Fruit fly (Drosophila melanogaster): ENCODE data around the gene CG12177.

DNA sequence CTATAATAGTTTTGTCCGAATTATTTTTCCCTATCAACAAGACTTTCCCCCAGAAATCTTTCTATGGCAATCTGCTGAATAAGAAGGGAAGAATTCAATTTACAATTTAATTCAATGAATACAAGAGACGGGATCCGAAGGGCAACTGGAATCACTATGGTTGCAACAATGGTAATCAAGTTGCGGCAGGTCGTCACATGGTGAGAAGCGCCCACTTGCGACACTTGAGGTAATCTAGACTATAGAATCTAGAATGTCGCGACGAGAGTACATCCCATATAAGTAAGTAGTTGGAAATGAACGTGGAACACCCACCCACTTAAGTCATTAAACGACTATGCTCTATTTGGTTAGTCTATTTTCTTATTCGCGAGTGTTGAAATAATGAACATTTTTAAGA lies 1.6 kb upstream of the CG12177 start:
- TF ChIP-seq Myc (optimal IDR thresholded peaks at IDR 0.05) (no peak), psq (optimal IDR thresholded peaks at IDR 0.05) (no peak), Sin3A (optimal IDR thresholded peaks at IDR 0.05) (no peak)
